Worm (Caenorhabditis elegans) whole organism, L3 larva: ENCODE data around the gene scav-4.

Experiments used
- ama-1 ChIP-seq: fragments of 150-350 bp; optimal IDR thresholded peaks from 2 replicates; lab custom pipeline; 2018
- ceh-16 ChIP-seq: sonication (generic microtip); optimal IDR thresholded peaks from 2 replicates; lab custom pipeline; 2017; ENCODE audit warnings: missing biosample characterization, missing genetic modification characterization
- ceh-82 ChIP-seq: fragments of 150-350 bp; optimal IDR thresholded peaks from 2 replicates; lab custom pipeline; 2014; ENCODE audit warnings: missing biosample characterization, missing genetic modification characterization
- daf-12 ChIP-seq: fragments of 150-350 bp; optimal IDR thresholded peaks from 2 replicates; lab custom pipeline; 2014; ENCODE audit warnings: missing biosample characterization, missing genetic modification reagents, missing genetic modification characterization
- egl-27 ChIP-seq: sonication (generic microtip); optimal IDR thresholded peaks from 4 replicates; lab custom pipeline; 2017; ENCODE audit warnings: missing biosample characterization, missing genetic modification reagents, missing genetic modification characterization
- egl-5 ChIP-seq: fragments of 150-350 bp; optimal IDR thresholded peaks from 2 replicates; lab custom pipeline; 2017; ENCODE audit warnings: missing biosample characterization, missing genetic modification reagents, missing genetic modification characterization, inconsistent platforms
- elt-1 ChIP-seq: fragments of 150-350 bp; optimal IDR thresholded peaks from 2 replicates; lab custom pipeline; 2014; ENCODE audit warnings: missing biosample characterization, missing genetic modification characterization
- elt-2 ChIP-seq: sonication (generic microtip); optimal IDR thresholded peaks from 2 replicates; lab custom pipeline; 2016; ENCODE audit warnings: missing genetic modification reagents, mild to moderate bottlenecking, missing genetic modification characterization, missing compliant biosample characterization
- elt-3 ChIP-seq, 3 experiments: fragments of 150-350 bp in 1 of 3; sonication (generic microtip) in 2 of 3; optimal IDR thresholded peaks; 2 replicates in 2 of 3; 4 replicates in 1 of 3; lab custom pipeline; 2014 to 2017; ENCODE audit warnings: missing biosample characterization in 3 of 3, missing genetic modification characterization in 3 of 3
- fos-1 ChIP-seq: fragments of 150-350 bp; optimal IDR thresholded peaks from 2 replicates; lab custom pipeline; 2014; ENCODE audit warnings: missing biosample characterization, missing genetic modification characterization
- lsy-12 ChIP-seq: sonication (generic microtip); optimal IDR thresholded peaks from 2 replicates; lab custom pipeline; 2016; ENCODE audit warnings: mild to moderate bottlenecking, missing genetic modification characterization, missing compliant biosample characterization
- mdl-1 ChIP-seq: fragments of 150-350 bp; optimal IDR thresholded peaks from 2 replicates; lab custom pipeline; 2014; ENCODE audit warnings: missing biosample characterization, missing genetic modification characterization
- mml-1 ChIP-seq: fragments of 150-350 bp; sonication (generic microtip); optimal IDR thresholded peaks from 3 replicates; lab custom pipeline; 2014; ENCODE audit warnings: missing biosample characterization, missing genetic modification characterization
- nfya-1 ChIP-seq: sonication (generic microtip); optimal IDR thresholded peaks from 2 replicates; lab custom pipeline; 2017; ENCODE audit warnings: missing genetic modification characterization, mild to moderate bottlenecking, missing compliant biosample characterization, antibody characterized with exemption, moderate library complexity; ENCODE audit not compliant: insufficient read depth
- nhr-11 ChIP-seq: fragments of 150-350 bp; optimal IDR thresholded peaks from 2 replicates; lab custom pipeline; 2014; ENCODE audit warnings: missing biosample characterization, missing genetic modification characterization
- nhr-23 ChIP-seq: fragments of 150-350 bp; optimal IDR thresholded peaks from 2 replicates; lab custom pipeline; 2014; ENCODE audit warnings: missing biosample characterization, missing genetic modification reagents, missing genetic modification characterization
- nhr-237 ChIP-seq: fragments of 150-350 bp; optimal IDR thresholded peaks from 2 replicates; lab custom pipeline; 2014; ENCODE audit warnings: missing biosample characterization, missing genetic modification characterization
- nhr-25 ChIP-seq: sonication (generic microtip); optimal IDR thresholded peaks from 2 replicates; lab custom pipeline; 2017; ENCODE audit warnings: missing biosample characterization, missing genetic modification characterization
- nhr-43 ChIP-seq: sonication (generic microtip); optimal IDR thresholded peaks from 2 replicates; lab custom pipeline; 2016; ENCODE audit warnings: mild to moderate bottlenecking, missing genetic modification characterization, missing compliant biosample characterization; ENCODE audit not compliant: poor library complexity, severe bottlenecking
- nhr-67 ChIP-seq: fragments of 150-350 bp; optimal IDR thresholded peaks from 2 replicates; lab custom pipeline; 2014; ENCODE audit warnings: missing biosample characterization, missing genetic modification characterization
- nhr-76 ChIP-seq: fragments of 150-350 bp; sonication (generic microtip); optimal IDR thresholded peaks from 5 replicates; lab custom pipeline; 2014; ENCODE audit warnings: missing biosample characterization, missing genetic modification characterization
- pha-4 ChIP-seq: fragments of 150-350 bp; optimal IDR thresholded peaks from 2 replicates; lab custom pipeline; 2014; ENCODE audit warnings: missing biosample characterization, missing genetic modification reagents, missing genetic modification characterization
- snpc-4 ChIP-seq: fragments of 150-350 bp; optimal IDR thresholded peaks from 2 replicates; lab custom pipeline; 2014; ENCODE audit warnings: missing biosample characterization, missing genetic modification characterization
- unc-62 ChIP-seq: fragments of 150-350 bp; sonication (generic microtip); optimal IDR thresholded peaks from 4 replicates; lab custom pipeline; 2014; ENCODE audit warnings: missing biosample characterization, missing genetic modification reagents, missing genetic modification characterization
- zag-1 ChIP-seq: fragments of 150-350 bp; optimal IDR thresholded peaks from 2 replicates; lab custom pipeline; 2014; ENCODE audit warnings: missing biosample characterization, missing genetic modification characterization
- ztf-4 ChIP-seq: fragments of 150-350 bp; optimal IDR thresholded peaks from 2 replicates; lab custom pipeline; 2014; ENCODE audit warnings: missing biosample characterization, missing genetic modification characterization

Gene scav-4

ce11 chrX:13006328-13006727, 24.8 kb downstream of the scav-4 start:
- TF ChIP-seq nhr-23 (no peak), elt-3 (tag; optimal IDR thresholded peaks at IDR 0.05; lab: Kevin White, UChicago) (no peak), nhr-25 (tag; lab: Kevin White, UChicago) (peak; percentile 33)

DNA sequence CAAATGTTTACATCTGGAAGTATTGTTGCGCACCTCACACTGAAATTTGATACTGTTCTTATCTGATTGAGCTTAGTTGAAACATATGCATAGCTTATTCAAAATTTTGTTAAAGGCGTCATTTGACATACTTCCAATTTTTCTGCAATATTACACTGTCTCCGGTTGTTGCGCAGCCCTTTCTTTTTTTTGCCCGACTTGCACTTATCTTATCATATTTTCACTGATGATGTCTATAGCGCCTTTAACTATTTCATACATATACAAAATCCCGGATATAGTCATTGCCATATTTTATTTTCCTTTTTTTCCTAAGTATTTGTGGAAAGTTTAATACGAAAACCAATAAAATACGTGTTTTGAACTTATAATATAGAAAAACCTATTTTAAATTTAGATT, 25.2 kb downstream of the scav-4 start:
- TF ChIP-seq snpc-4: no peak
- no peak for TF ChIP-seq ama-1 (lab: Kevin White, UChicago)
- no peak for TF ChIP-seq nfya-1 (tag; lab: Kevin White, UChicago)
- TF ChIP-seq mdl-1: no peak
- TF ChIP-seq nhr-237 (tag; lab: Kevin White, UChicago): no peak
- TF ChIP-seq nhr-11 (tag; lab: Kevin White, UChicago): no peak
- no peak for TF ChIP-seq elt-1
- TF ChIP-seq nhr-67 (tag; lab: Kevin White, UChicago): no peak
- no peak for TF ChIP-seq ceh-82 (tag; lab: Kevin White, UChicago)
- TF ChIP-seq ztf-4 (tag; lab: Kevin White, UChicago): no peak
- TF ChIP-seq, all 47 proteins: peak for 0

ce11 chrX:13007857-13008813, 26.6 kb downstream of the scav-4 start, which contains the start of gene nhr-25:
nhr-25 (plus strand) TSS chrX:13008493.
- TF ChIP-seq nhr-25 (tag; lab: Kevin White, UChicago) (peak; percentile 99), mml-1 (tag; lab: Kevin White, UChicago) (no peak), lsy-12 (tag; lab: Kevin White, UChicago) (peak; percentile 20), ceh-82 (tag; lab: Kevin White, UChicago) (no peak), nhr-23 (peak; percentile 18), unc-62 (GFP tag; lab: Kevin White, UChicago) (no peak), nhr-43 (peak; percentile 41), nfya-1 (tag; lab: Kevin White, UChicago) (peak; percentile 29), ama-1 (lab: Kevin White, UChicago) (peak; percentile 38)

DNA sequence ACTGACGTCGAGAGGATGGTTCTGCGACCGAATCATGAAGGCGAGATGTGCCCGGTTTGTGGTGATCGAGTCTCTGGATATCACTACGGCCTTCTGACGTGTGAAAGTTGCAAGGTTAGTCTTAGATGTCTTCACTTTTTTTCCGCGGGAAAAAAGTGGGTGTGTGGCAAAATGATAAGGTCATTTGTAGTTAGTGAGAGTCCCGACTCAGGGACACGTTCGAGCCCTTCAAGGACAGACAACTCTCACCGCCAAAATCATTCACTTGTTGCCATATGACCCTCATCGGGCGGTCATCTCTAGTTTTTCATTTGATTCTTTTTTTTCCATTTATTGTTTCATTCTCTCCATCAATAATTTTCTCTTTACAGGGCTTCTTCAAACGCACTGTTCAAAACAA, 27.3 kb downstream of the scav-4 start:
- TF ChIP-seq nhr-25 (tag; lab: Kevin White, UChicago): peak; percentile 100
- peak in 1 of 3 experiments; percentile 58 for TF ChIP-seq elt-3 (tag; optimal IDR thresholded peaks at IDR 0.05; lab: Kevin White, UChicago)
- TF ChIP-seq snpc-4: no peak
- peak; percentile 23 for TF ChIP-seq nhr-43

DNA sequence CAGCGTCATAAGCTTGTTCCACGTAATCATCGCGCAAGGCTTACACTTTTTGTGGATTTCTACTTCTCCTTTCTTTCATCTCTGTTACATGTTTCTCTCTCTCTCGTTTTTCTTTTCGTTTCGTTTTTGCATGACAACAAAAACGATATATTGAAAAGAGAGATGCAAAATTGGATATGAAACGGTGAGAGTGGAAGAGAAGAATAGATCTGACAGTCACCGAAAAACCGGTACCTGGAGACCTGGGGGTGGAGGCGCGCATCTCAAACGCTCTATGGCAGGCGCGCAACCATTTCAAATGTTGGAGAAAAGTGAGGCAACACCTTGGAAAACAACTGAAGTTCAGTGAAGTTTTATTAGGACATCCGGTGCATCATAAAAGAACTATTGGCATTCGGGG, 28.1 kb downstream of the scav-4 start:
- no peak for TF ChIP-seq nhr-76 (tag; lab: Kevin White, UChicago)
- peak; percentile 27 for TF ChIP-seq nfya-1 (tag; lab: Kevin White, UChicago)
- no peak for TF ChIP-seq zag-1 (tag; lab: Kevin White, UChicago)
- no peak for TF ChIP-seq mdl-1
- no peak for TF ChIP-seq ceh-16 (tag; lab: Kevin White, UChicago)
- TF ChIP-seq elt-2: no peak
- no peak for TF ChIP-seq nhr-237 (tag; lab: Kevin White, UChicago)
- TF ChIP-seq nhr-43: peak; percentile 53
- no peak for TF ChIP-seq pha-4 (tag; lab: Kevin White, UChicago)
- no peak for TF ChIP-seq egl-27 (tag; lab: Kevin White, UChicago)
- peak; percentile 100 for TF ChIP-seq nhr-25 (tag; lab: Kevin White, UChicago)
- peak; percentile 39 for TF ChIP-seq nhr-23
- TF ChIP-seq fos-1 (tag; lab: Kevin White, UChicago): no peak
- TF ChIP-seq mml-1 (tag; lab: Kevin White, UChicago): no peak
- peak; percentile 17 for TF ChIP-seq egl-5 (tag; lab: Kevin White, UChicago)
- TF ChIP-seq elt-1: no peak
- no peak for TF ChIP-seq unc-62 (GFP tag; lab: Kevin White, UChicago)
- TF ChIP-seq, all 47 proteins: peak for 5

DNA sequence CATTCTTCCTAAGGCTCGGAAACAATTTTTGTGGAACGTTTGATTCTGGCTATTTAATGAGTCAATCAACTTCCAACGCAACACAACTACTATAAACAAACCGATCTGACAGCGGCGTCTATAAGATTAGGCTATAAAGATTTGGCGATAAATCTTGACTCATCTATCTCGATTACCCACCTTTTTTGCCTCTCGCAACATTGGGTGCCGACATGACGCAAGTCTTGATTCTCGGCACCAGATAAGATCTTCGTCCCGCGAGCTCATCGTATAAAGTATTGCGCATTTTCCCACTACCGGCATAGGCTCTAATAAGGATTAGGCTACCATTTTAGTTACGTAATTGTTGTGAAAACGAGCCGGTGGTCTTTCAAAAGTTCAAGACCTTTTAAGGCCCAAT, 30.3 kb downstream of the scav-4 start:
- no peak for TF ChIP-seq ama-1 (lab: Kevin White, UChicago)
- TF ChIP-seq elt-1: peak; percentile 81
- TF ChIP-seq nhr-25 (tag; lab: Kevin White, UChicago): peak; percentile 46

ce11 chrX:13014341-13014740, 32.8 kb downstream of the scav-4 start:
- TF ChIP-seq egl-27 (tag; lab: Kevin White, UChicago) (no peak), ama-1 (lab: Kevin White, UChicago) (no peak), nhr-25 (tag; lab: Kevin White, UChicago) (peak; percentile 94), daf-12 (tag; lab: Kevin White, UChicago) (no peak), nfya-1 (tag; lab: Kevin White, UChicago) (peak; percentile 1)
- TF ChIP-seq, all 47 proteins: peak for 2
